Fruit fly (Drosophila melanogaster) whole organism: ENCODE results near the gene inaF-C.

ENCODE experiments used
- pan ChIP-seq: fragments of >200 bp; optimal IDR thresholded peaks from 2 replicates; lab custom pipeline; 2017
- psq ChIP-seq: fragments of >200 bp; optimal IDR thresholded peaks from 2 replicates; lab custom pipeline; 2017

DNA sequence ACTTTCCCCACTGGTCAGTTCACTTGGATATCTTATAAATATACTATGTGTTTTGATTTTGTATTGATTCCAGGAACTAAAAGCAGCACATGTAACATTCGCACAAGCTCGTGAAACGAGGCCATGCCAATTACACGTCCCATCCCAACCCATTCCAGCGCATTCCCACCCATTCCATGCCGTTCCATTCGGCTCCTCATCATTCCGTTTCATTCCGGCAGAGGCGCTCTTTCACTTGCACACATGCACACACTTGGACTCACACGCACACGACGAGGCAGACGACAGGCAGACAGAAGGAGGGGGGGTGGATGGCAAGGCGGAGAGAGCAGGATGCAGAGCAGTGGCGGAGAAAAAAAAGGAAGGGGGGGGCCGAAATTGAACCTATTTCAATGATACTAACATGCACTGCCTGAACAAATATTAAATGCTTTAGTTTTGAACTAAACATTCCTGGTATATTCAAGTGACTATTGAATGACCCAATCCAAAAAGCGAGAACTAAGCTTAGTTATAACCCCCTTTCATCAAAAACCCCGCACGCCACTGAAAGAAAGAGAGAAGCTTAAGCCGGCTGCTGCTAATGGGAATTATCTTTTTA lies 44.5 kb upstream of the inaF-C start:
- TF ChIP-seq psq (lab: Kevin White, UChicago) (no peak), pan (no peak)
